Worm (Caenorhabditis elegans): ENCODE results near the gene sphr-1.

sphr-1 gene

DNA sequence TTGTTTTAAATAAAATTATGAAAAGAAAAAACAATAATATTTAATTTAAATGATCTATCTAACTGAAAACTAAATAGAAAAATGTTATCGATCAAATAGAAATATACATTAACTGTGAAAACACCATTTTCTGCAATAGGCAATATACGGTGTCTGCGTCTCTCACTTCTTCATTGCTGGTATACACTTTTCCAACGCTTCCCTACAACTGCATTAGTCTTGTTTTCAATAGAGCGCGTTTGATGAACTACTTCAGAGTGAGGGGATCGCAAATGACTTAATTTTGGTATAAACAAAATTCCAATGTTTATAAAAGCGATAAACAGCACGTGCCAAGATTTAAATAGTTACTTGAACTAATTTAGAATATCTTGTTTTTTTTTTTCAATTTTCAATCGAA lies 21.1 kb downstream of the sphr-1 start (continued):
- TF ChIP-seq elt-4 (tag; optimal IDR thresholded peaks at IDR 0.05) (no peak), pros-1 (tag; optimal IDR thresholded peaks at IDR 0.05) (no peak)

DNA sequence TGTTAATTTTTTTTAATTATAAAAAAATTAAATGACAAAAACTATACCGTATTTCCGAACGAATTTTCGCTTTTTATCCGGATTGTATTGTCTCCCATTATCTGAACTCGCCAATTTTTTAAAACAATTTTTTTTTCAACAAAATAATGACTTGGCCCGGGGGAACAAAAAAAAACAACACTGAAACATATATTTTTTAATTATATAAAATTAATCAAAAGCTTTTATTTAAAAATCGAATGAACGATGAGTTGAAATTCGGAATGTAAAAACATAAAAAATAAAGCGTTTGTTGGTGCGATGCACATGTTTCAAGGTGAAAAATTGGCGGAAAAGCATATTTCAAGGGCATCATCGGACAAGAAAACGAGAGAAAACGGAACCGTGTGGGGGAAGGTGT lies 22.1 kb downstream of the sphr-1 start, which contains the start of gene mdt-27:
TSS of gene mdt-27 (minus strand) at position 101 of the 400 bp plus-strand sequence.
- TF ChIP-seq dmd-4 (tag; optimal IDR thresholded peaks at IDR 0.05; ENCODE audit: borderline replicate concordance), result no peak
- no peak for TF ChIP-seq zip-5 (tag; optimal IDR thresholded peaks at IDR 0.05)
- TF ChIP-seq pqm-1 (tag; optimal IDR thresholded peaks at IDR 0.05), result no peak

DNA sequence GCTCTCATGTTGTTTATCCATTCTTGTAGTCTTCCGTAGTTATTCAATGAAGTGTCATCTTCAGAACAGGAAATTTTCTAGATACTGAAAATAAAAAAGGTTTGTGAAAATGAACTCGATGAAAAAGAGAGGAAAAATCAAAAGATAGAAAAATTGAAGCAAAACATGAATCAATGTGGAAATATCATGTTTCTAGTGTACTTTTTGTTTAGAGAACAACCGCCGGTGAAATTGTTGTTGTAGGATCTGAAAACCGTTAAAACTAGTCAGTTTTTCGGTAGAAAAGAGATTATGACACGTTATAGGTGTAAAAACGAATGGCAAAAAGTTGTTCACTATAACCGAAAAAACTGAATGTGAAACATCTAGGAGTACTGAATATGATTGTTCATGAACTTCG lies 25.7 kb downstream of the sphr-1 start, which contains the start of gene pacs-1:
TSS of gene pacs-1 (minus strand) at position 101 of the 400 bp plus-strand sequence.
- TF ChIP-seq sdc-2 (tag; optimal IDR thresholded peaks at IDR 0.05) (no peak), hlh-6 (tag; optimal IDR thresholded peaks at IDR 0.05) (no peak)

DNA sequence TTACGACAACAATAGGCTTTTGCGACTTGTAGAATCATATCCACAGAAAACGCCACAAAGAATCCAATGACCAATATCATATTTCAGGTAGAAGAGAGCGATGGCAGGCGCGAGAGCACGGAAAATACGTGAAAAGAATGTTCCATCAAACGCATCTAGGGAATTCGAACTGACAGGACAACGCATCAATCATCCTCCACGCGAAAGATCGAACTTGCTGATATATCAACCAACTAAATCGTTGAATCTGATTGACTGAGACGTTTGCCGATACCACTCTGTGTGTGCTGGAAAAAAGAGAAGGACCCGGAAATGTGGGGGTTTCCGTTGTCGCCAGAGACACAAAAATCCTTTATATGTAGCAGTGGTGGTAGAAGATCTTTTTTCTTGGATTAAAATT lies 26.8 kb downstream of the sphr-1 start:
- TF ChIP-seq unc-55 (GFP tag; optimal IDR thresholded peaks at IDR 0.05) (peak; percentile 39), tbx-7 (tag; optimal IDR thresholded peaks at IDR 0.05) (no peak)

DNA sequence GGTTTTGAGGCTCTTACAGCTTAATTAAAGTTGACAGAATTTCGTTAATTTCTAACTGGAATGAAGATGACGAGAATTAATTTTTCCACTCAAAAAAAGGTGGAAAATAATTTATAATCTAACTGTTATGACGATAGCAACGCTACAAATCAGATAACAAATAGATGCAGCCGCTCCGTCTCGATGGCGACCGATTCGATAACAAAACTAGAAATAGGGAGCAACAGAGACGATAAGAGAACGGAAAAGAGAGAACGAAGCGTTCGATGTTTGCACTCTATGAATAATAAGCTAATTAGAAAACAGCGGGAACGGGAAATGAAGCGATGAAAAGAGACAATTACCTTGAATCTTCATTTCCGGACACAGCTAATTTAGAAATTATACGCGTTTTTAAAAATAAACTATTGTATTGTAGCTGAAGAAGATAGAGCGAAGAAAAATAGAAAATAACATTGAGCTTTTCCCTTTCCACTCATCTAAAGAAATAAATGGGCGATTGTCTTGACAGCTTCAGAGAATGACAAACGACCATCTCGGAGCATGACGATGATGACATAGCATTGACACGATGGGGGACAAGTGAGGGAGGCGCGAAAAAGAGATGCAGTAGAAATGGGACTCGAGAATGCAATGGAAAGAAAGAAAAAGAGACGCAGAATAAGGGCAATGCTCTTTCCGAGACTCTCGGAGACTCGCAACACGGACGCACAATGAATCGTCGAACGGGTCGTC lies 27.4 kb downstream of the sphr-1 start:
- TF ChIP-seq nfya-1 (tag; optimal IDR thresholded peaks at IDR 0.05) (peak; percentile 31), pag-3 (tag; optimal IDR thresholded peaks at IDR 0.05; ENCODE audit: borderline replicate concordance) (peak; percentile 33), tbx-2 (tag; optimal IDR thresholded peaks at IDR 0.05) (peak; percentile 35), ceh-14 (tag; optimal IDR thresholded peaks at IDR 0.05) (peak; percentile 23), lin-11 (tag; optimal IDR thresholded peaks at IDR 0.05) (no peak), elt-2 (tag; optimal IDR thresholded peaks at IDR 0.05) (peak; percentile 57), pax-1 (tag; optimal IDR thresholded peaks at IDR 0.05) (no peak), syd-9 (tag; optimal IDR thresholded peaks at IDR 0.05) (peak; percentile 45), ceh-18 (tag; optimal IDR thresholded peaks at IDR 0.05) (peak; percentile 19), ceh-31 (tag; optimal IDR thresholded peaks at IDR 0.05) (peak; percentile 46), pat-9 (tag; optimal IDR thresholded peaks at IDR 0.05) (no peak), unc-55 (GFP tag; optimal IDR thresholded peaks at IDR 0.05) (peak; percentile 88), fkh-10 (GFP tag; optimal IDR thresholded peaks at IDR 0.05) (no peak), hlh-15 (tag; optimal IDR thresholded peaks at IDR 0.05) (no peak)

DNA sequence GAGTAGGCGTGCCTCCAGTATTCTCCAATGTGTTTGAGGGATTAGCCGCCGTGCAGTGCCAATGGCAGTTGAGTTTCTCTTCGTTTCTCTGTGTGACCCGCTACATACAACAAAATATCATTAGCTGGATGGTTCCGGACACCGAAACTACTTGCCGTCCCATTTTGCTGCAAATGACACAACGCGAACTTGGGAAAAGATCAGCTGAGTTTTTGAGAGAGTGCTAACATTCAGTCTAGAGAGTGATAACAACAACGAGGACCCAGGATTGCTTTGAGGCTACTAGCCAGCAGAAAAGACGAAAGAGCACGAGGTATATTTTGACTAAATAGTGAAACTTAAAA lies 28.0 kb downstream of the sphr-1 start:
- TF ChIP-seq ceh-6 (GFP tag; optimal IDR thresholded peaks at IDR 0.05) (peak; percentile 1), sdc-2 (tag; optimal IDR thresholded peaks at IDR 0.05) (no peak)

DNA sequence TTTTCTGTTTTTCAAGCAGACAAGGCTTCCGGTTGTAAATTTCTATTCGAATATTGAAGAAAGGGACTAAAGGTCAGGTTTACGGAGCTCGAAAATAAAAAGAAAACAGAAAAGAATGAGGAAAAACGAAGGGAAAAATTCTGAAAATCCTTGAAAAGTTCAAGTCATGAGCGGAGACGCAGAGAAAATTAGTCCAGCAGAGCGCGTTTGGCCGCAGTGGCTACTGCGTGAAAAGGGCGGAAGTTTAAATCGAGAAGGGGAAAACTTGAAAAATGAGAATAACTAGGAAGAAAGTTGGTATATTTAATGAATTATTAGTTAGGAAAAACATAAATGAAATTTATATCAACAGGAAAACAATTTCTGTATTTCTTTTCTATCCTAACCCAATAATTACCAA lies 29.0 kb downstream of the sphr-1 start:
- peak; percentile 24 for TF ChIP-seq ceh-31 (tag; optimal IDR thresholded peaks at IDR 0.05)
- TF ChIP-seq elt-2 (tag; optimal IDR thresholded peaks at IDR 0.05), result peak; percentile 15
- TF ChIP-seq pha-4 (tag; optimal IDR thresholded peaks at IDR 0.05), result no peak
- TF ChIP-seq unc-86 (tag; optimal IDR thresholded peaks at IDR 0.05), result no peak
- TF ChIP-seq unc-42 (tag; optimal IDR thresholded peaks at IDR 0.05), result peak; percentile 56
- TF ChIP-seq nfya-1 (tag; optimal IDR thresholded peaks at IDR 0.05), result peak; percentile 29

DNA sequence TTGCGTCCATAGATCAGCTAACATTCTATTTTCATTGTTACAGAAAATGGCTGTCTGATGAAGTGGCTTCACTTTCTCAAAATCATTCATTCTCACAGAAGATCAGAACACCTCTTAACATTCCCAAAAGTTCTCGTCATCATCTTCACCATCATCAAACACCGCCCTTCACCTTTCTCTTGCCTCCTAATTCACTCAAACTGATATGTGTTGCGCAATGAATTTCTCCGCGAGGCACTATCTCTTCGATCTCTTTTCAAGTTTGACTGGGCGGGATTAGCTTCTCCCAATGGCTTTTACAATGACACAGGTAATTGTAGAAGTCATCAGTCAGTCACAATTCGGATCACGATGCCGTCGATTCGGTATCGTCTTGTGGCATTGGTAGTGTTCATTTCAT lies 30.2 kb downstream of the sphr-1 start, which contains the start of gene grd-6:
TSS of gene grd-6 (plus strand) at position 301 of the 400 bp plus-strand sequence.
- TF ChIP-seq unc-42 (tag; optimal IDR thresholded peaks at IDR 0.05), result no peak
- no peak for TF ChIP-seq F13H6.1 (tag; optimal IDR thresholded peaks at IDR 0.05)
- TF ChIP-seq fkh-6 (tag; optimal IDR thresholded peaks at IDR 0.05), result no peak
- no peak for TF ChIP-seq C08G9.2 (tag; optimal IDR thresholded peaks at IDR 0.05)
- no peak for TF ChIP-seq Y22D7AL.16 (tag; optimal IDR thresholded peaks at IDR 0.05)
- no peak for TF ChIP-seq ceh-18 (tag; optimal IDR thresholded peaks at IDR 0.05)
- no peak for TF ChIP-seq rnt-1 (tag; optimal IDR thresholded peaks at IDR 0.05)
- no peak for TF ChIP-seq pat-9 (tag; optimal IDR thresholded peaks at IDR 0.05)
- no peak for TF ChIP-seq sox-4 (tag; optimal IDR thresholded peaks at IDR 0.05)
